Fruit fly (Drosophila melanogaster): ENCODE results near the gene DppIII.

DNA sequence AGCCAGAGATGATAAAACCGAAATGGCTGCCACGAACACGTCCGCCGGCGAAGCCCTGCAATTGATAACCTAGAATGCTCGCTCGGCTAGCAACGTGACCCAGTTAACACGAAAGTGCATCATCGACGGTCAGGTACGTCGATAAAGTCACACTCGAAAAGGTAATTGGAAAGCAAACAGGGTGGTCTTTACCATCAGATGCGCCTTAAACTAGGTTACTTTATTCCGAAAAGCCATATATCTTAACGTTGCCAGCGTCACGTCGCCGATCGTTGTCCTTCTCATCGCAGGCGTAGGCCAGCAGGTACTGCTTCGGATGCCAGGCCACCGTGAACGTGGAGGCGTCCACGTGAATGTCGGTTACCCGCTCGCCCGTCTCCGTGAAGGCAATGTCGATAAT lies 36.9 kb upstream of the DppIII start:
- TF ChIP-seq foxo (GFP tag; optimal IDR thresholded peaks at IDR 0.05) (no peak), h (GFP tag; optimal IDR thresholded peaks at IDR 0.05) (no peak), Dfd (GFP tag; optimal IDR thresholded peaks at IDR 0.05) (no peak), brk (GFP tag; optimal IDR thresholded peaks at IDR 0.05) (no peak), sv (GFP tag; optimal IDR thresholded peaks at IDR 0.05) (no peak), Myc (optimal IDR thresholded peaks at IDR 0.05) (no peak), Abd-B (GFP tag; optimal IDR thresholded peaks at IDR 0.05) (no peak), ey (GFP tag; optimal IDR thresholded peaks at IDR 0.05) (no peak), lola (GFP tag; optimal IDR thresholded peaks at IDR 0.05) (no peak)

All from whole organism, wandering third instar larva.